Fruit fly (Drosophila melanogaster) whole organism, embryonic: ENCODE data around the gene CG4066.

Source experiments
- CG18619 ChIP-seq: fragments of 200-800 bp; sonication (Bioruptor generic); optimal IDR thresholded peaks from 3 replicates; lab custom pipeline; 2017; ENCODE audit warnings: missing biosample characterization, mild to moderate bottlenecking, missing genetic modification characterization
- CG7372 ChIP-seq: fragments of 200-800 bp; sonication (Bioruptor generic); IDR thresholded peaks from 2 replicates; pipeline ENCODE4 v1.3.6; 2022; ENCODE audit warnings: missing biosample characterization, missing genetic modification characterization

- no peak for TF ChIP-seq CG18619 (GFP tag; lab: Kevin White, UChicago)
- no peak for TF ChIP-seq CG7372 (GFP tag; lab: Robert Waterston, UW)
These were observed 5.3 kb downstream of the CG4066 start for dm6 chr3R:12316420-12316819.
